Fruit fly (Drosophila melanogaster) whole organism, embryonic: ENCODE data around the gene pnr.

ENCODE experiments used
- ATbp ChIP-seq: fragments of 200-800 bp; sonication (Bioruptor generic); optimal IDR thresholded peaks from 2 replicates; lab custom pipeline; 2017; ENCODE audit warnings: missing biosample characterization, mild to moderate bottlenecking, missing genetic modification characterization, missing genetic modification reagents
- CG10147 ChIP-seq: fragments of 200-800 bp; sonication (Bioruptor generic); optimal IDR thresholded peaks from 2 replicates; lab custom pipeline; 2019; ENCODE audit warnings: missing biosample characterization, mild to moderate bottlenecking, missing genetic modification characterization, moderate library complexity
- CG10267 ChIP-seq: fragments of 200-800 bp; sonication (Bioruptor generic); optimal IDR thresholded peaks from 2 replicates; lab custom pipeline; 2018; ENCODE audit warnings: missing biosample characterization, mild to moderate bottlenecking, missing genetic modification characterization, moderate library complexity
- CG10979 ChIP-seq: fragments of 200-800 bp; sonication (Bioruptor generic); optimal IDR thresholded peaks from 2 replicates; lab custom pipeline; 2018; ENCODE audit warnings: missing biosample characterization, mild to moderate bottlenecking, missing genetic modification characterization, moderate library complexity
- CG12391 ChIP-seq: fragments of 200-800 bp; sonication (Bioruptor generic); optimal IDR thresholded peaks from 3 replicates; lab custom pipeline; 2018; ENCODE audit warnings: missing biosample characterization, mild to moderate bottlenecking, missing genetic modification characterization, moderate library complexity
- CG14710 ChIP-seq: fragments of 200-800 bp; sonication (Bioruptor generic); optimal IDR thresholded peaks from 3 replicates; lab custom pipeline; 2019; ENCODE audit warnings: missing biosample characterization, mild to moderate bottlenecking, missing genetic modification characterization, moderate library complexity
- CG14860 ChIP-seq: fragments of 200-800 bp; sonication (Bioruptor generic); IDR thresholded peaks from 3 replicates; pipeline ENCODE4 v1.3.6; 2022; ENCODE audit warnings: missing biosample characterization, missing genetic modification characterization; ENCODE audit not compliant: partially characterized antibody
- CG15601 ChIP-seq: fragments of 200-800 bp; sonication (Bioruptor generic); optimal IDR thresholded peaks from 3 replicates; lab custom pipeline; 2019; ENCODE audit warnings: missing biosample characterization, mild to moderate bottlenecking, missing genetic modification characterization, moderate library complexity
- CG17361 ChIP-seq: fragments of 200-800 bp; sonication (Bioruptor generic); IDR thresholded peaks from 3 replicates; pipeline ENCODE4 v1.3.6; 2022; ENCODE audit warnings: missing biosample characterization, missing genetic modification characterization
- CG2116 ChIP-seq: fragments of 200-800 bp; sonication (Bioruptor generic); optimal IDR thresholded peaks from 3 replicates; lab custom pipeline; 2018; ENCODE audit warnings: missing biosample characterization, mild to moderate bottlenecking, missing genetic modification characterization
- CG2202 ChIP-seq: fragments of 200-800 bp; sonication (Bioruptor generic); optimal IDR thresholded peaks from 2 replicates; lab custom pipeline; 2018; ENCODE audit warnings: missing biosample characterization, mild to moderate bottlenecking, missing genetic modification characterization
- CG2678 ChIP-seq: fragments of 200-800 bp; sonication (Bioruptor generic); optimal IDR thresholded peaks from 3 replicates; lab custom pipeline; 2019; ENCODE audit warnings: missing biosample characterization, mild to moderate bottlenecking, missing genetic modification characterization, moderate library complexity
- CG31388 ChIP-seq: fragments of 200-800 bp; sonication (Bioruptor generic); optimal IDR thresholded peaks from 2 replicates; lab custom pipeline; 2016; ENCODE audit warnings: missing biosample characterization, missing genetic modification characterization
- CG31441 ChIP-seq: fragments of 200-800 bp; sonication (Bioruptor generic); IDR thresholded peaks from 2 replicates; pipeline ENCODE4 v1.3.6; 2022; ENCODE audit warnings: missing biosample characterization, missing genetic modification characterization
- CG34376 ChIP-seq: fragments of 200-800 bp; sonication (Bioruptor generic); optimal IDR thresholded peaks from 2 replicates; lab custom pipeline; 2018; ENCODE audit warnings: missing biosample characterization, mild to moderate bottlenecking, missing genetic modification characterization
- CG6254 ChIP-seq: fragments of 200-800 bp; sonication (Bioruptor generic); optimal IDR thresholded peaks from 3 replicates; lab custom pipeline; 2017; ENCODE audit warnings: mild to moderate bottlenecking, missing biosample characterization, missing genetic modification reagents, missing genetic modification characterization
- CoRest ChIP-seq: fragments of 200-800 bp; sonication (Bioruptor generic); optimal IDR thresholded peaks from 3 replicates; lab custom pipeline; 2018; ENCODE audit warnings: missing biosample characterization, mild to moderate bottlenecking, missing genetic modification characterization, moderate library complexity
- CrebB ChIP-seq: fragments of 200-800 bp; sonication (Bioruptor generic); optimal IDR thresholded peaks from 3 replicates; lab custom pipeline; 2018; ENCODE audit warnings: missing biosample characterization, mild to moderate bottlenecking, missing genetic modification characterization
- E2f2 ChIP-seq: fragments of 200-800 bp; sonication (Bioruptor generic); IDR thresholded peaks from 2 replicates; pipeline ENCODE4 v1.3.6; 2022; ENCODE audit warnings: missing biosample characterization, missing genetic modification characterization
- Fer3 ChIP-seq: fragments of 200-800 bp; sonication (Bioruptor generic); optimal IDR thresholded peaks from 2 replicates; lab custom pipeline; 2018; ENCODE audit warnings: missing biosample characterization, mild to moderate bottlenecking, missing genetic modification characterization, moderate library complexity
- Hsf ChIP-seq: fragments of 200-800 bp; sonication (Bioruptor generic); optimal IDR thresholded peaks from 3 replicates; lab custom pipeline; 2016; ENCODE audit warnings: missing biosample characterization, missing genetic modification characterization
- MTF-1 ChIP-seq: fragments of 200-800 bp; sonication (Bioruptor generic); optimal IDR thresholded peaks from 2 replicates; lab custom pipeline; 2018; ENCODE audit warnings: missing biosample characterization, mild to moderate bottlenecking, missing genetic modification characterization, borderline replicate concordance
- Mes4 ChIP-seq: fragments of 200-800 bp; sonication (Bioruptor generic); optimal IDR thresholded peaks from 2 replicates; lab custom pipeline; 2016; ENCODE audit warnings: missing biosample characterization, missing genetic modification characterization
- Nf-YB ChIP-seq: fragments of 200-800 bp; sonication (Bioruptor generic); optimal IDR thresholded peaks from 3 replicates; lab custom pipeline; 2019; ENCODE audit warnings: missing biosample characterization, mild to moderate bottlenecking, missing genetic modification characterization, moderate library complexity
- Sry-β ChIP-seq: fragments of 200-800 bp; sonication (Bioruptor generic); optimal IDR thresholded peaks from 2 replicates; lab custom pipeline; 2018; ENCODE audit warnings: missing biosample characterization, mild to moderate bottlenecking, missing genetic modification characterization, moderate library complexity
- TFAM ChIP-seq: fragments of 200-800 bp; sonication (Bioruptor generic); optimal IDR thresholded peaks from 2 replicates; lab custom pipeline; 2017; ENCODE audit warnings: missing biosample characterization, missing genetic modification characterization, inconsistent platforms
- ci ChIP-seq: fragments of 200-800 bp; sonication (Bioruptor generic); IDR thresholded peaks from 3 replicates; pipeline ENCODE4 v1.3.6; 2022; ENCODE audit warnings: missing biosample characterization, missing genetic modification characterization
- fru ChIP-seq: fragments of >200 bp; optimal IDR thresholded peaks from 2 replicates; lab custom pipeline; 2017
- gce ChIP-seq: fragments of 200-800 bp; sonication (Bioruptor generic); IDR thresholded peaks from 3 replicates; pipeline ENCODE4 v1.3.6; 2022; ENCODE audit warnings: missing biosample characterization, missing genetic modification characterization
- grau ChIP-seq: fragments of 200-800 bp; optimal IDR thresholded peaks from 3 replicates; lab custom pipeline; 2019; ENCODE audit warnings: missing biosample characterization, mild to moderate bottlenecking, missing genetic modification characterization, moderate library complexity
- kni ChIP-seq: fragments of 200-800 bp; sonication (Bioruptor generic); optimal IDR thresholded peaks from 3 replicates; lab custom pipeline; 2017; ENCODE audit warnings: mild to moderate bottlenecking, missing biosample characterization, missing genetic modification reagents, missing genetic modification characterization
- lab ChIP-seq: fragments of 200-800 bp; sonication (Bioruptor generic); optimal IDR thresholded peaks from 3 replicates; lab custom pipeline; 2017; ENCODE audit warnings: missing biosample characterization, missing genetic modification characterization, mild to moderate bottlenecking, moderate library complexity, missing genetic modification reagents
- lmd ChIP-seq: fragments of 200-800 bp; sonication (Bioruptor generic); IDR thresholded peaks from 2 replicates; pipeline ENCODE4 v1.3.6; 2022; ENCODE audit warnings: missing biosample characterization, missing genetic modification characterization
- nerfin-1 ChIP-seq: fragments of 200-800 bp; sonication (Bioruptor generic); optimal IDR thresholded peaks from 3 replicates; lab custom pipeline; 2019; ENCODE audit warnings: missing biosample characterization, mild to moderate bottlenecking, missing genetic modification characterization, moderate library complexity
- odd ChIP-seq: fragments of 200-800 bp; sonication (Bioruptor generic); optimal IDR thresholded peaks from 2 replicates; lab custom pipeline; 2017; ENCODE audit warnings: missing biosample characterization, mild to moderate bottlenecking, missing genetic modification characterization
- otp ChIP-seq: fragments of 200-800 bp; sonication (Bioruptor generic); IDR thresholded peaks from 3 replicates; pipeline ENCODE4, ENCODE4 v1.3.6; 2022; ENCODE audit warnings: missing biosample characterization, missing genetic modification characterization
- phol ChIP-seq: fragments of 200-800 bp; sonication (Bioruptor generic); optimal IDR thresholded peaks from 3 replicates; lab custom pipeline; 2018; ENCODE audit warnings: missing biosample characterization, mild to moderate bottlenecking, missing genetic modification characterization, moderate library complexity
- sc ChIP-seq, 3 experiments: fragments of >200 bp in 2 of 3; fragments of 200-800 bp in 1 of 3; sonication (Bioruptor generic) in 1 of 3; optimal IDR thresholded peaks; 2 replicates in 2 of 3; 3 replicates in 1 of 3; lab custom pipeline; 2017; ENCODE audit warnings: mild to moderate bottlenecking in 1 of 3, missing biosample characterization in 1 of 3, missing genetic modification characterization in 1 of 3, missing genetic modification reagents in 1 of 3
- tap ChIP-seq: fragments of 200-800 bp; optimal IDR thresholded peaks from 3 replicates; lab custom pipeline; 2019; ENCODE audit warnings: missing biosample characterization, mild to moderate bottlenecking, missing genetic modification characterization, moderate library complexity

The pnr gene

dm6 chr3R:15983541-15984229 is 42.2 kb upstream of the pnr start (continued):
- peak; percentile 74 for TF ChIP-seq CG15601 (tag; lab: Kevin White, UChicago)
- peak; percentile 7; the same call in 1 of the 3 replicates for TF ChIP-seq otp (GFP tag; lab: Robert Waterston, UW)
- TF ChIP-seq lmd (GFP tag; lab: Robert Waterston, UW) = no peak
- no peak for TF ChIP-seq sc (optimal IDR thresholded peaks at IDR 0.05; lab: Kevin White, UChicago)
- TF ChIP-seq sc (GFP tag; optimal IDR thresholded peaks at IDR 0.05; lab: Kevin White, UChicago) = peak; percentile 16
- TF ChIP-seq fru (lab: Kevin White, UChicago) = no peak
- peak; percentile 90 for TF ChIP-seq CG34376 (GFP tag; lab: Kevin White, UChicago)
- TF ChIP-seq Hsf = no peak
- peak; percentile 38 for TF ChIP-seq kni
- TF ChIP-seq MTF-1 (GFP tag; lab: Kevin White, UChicago) = peak; percentile 33
- TF ChIP-seq Nf-YB (GFP tag; lab: Kevin White, UChicago) = peak; percentile 48
- TF ChIP-seq lab (GFP tag; lab: Kevin White, UChicago) = peak; percentile 43
- TF ChIP-seq phol = peak; percentile 9
- no peak for TF ChIP-seq CG10147 (GFP tag; lab: Kevin White, UChicago)
- TF ChIP-seq CG6254 = peak; percentile 20
- peak; percentile 11 for TF ChIP-seq Fer3 (tag; lab: Kevin White, UChicago)
- no peak for TF ChIP-seq CG14860 (GFP tag; lab: Robert Waterston, UW)
- peak; percentile 25; the same call in 1 of the 2 replicates for TF ChIP-seq E2f2 (GFP tag; lab: Robert Waterston, UW)
- peak; percentile 24 for TF ChIP-seq grau (tag; lab: Kevin White, UChicago)
- TF ChIP-seq tap (tag; lab: Kevin White, UChicago) = peak; percentile 53
- TF ChIP-seq CG12391 (tag; lab: Kevin White, UChicago) = peak; percentile 52
- peak; percentile 25 for TF ChIP-seq CG2116 (GFP tag; lab: Kevin White, UChicago)
- 0 out of 3 replicates have a peak, but pooled peaks have one; percentile 39 for TF ChIP-seq gce (GFP tag; lab: Robert Waterston, UW)
- TF ChIP-seq TFAM (GFP tag; lab: Kevin White, UChicago) = peak; percentile 30
- TF ChIP-seq CoRest (tag; lab: Kevin White, UChicago) = peak; percentile 43
- peak; percentile 4 for TF ChIP-seq Sry-β (GFP tag; lab: Kevin White, UChicago)
- peak; percentile 47; the same call in 1 of the 3 replicates for TF ChIP-seq ci (GFP tag; lab: Robert Waterston, UW)
- peak; percentile 65 for TF ChIP-seq CG14710 (tag; lab: Kevin White, UChicago)
- TF ChIP-seq nerfin-1 (tag; lab: Kevin White, UChicago) = peak; percentile 24
- TF ChIP-seq CG2202 = peak; percentile 61
- TF ChIP-seq ATbp (GFP tag; lab: Kevin White, UChicago) = peak; percentile 66
- peak; percentile 44 for TF ChIP-seq CG10979 (tag; lab: Kevin White, UChicago)
- peak; percentile 53; the same call in 1 of the 2 replicates for TF ChIP-seq CG31441
- peak; percentile 35 for TF ChIP-seq CG10267 (tag; lab: Kevin White, UChicago)
- peak; percentile 51; the same call in 1 of the 3 replicates for TF ChIP-seq CG17361 (GFP tag; lab: Robert Waterston, UW)
- TF ChIP-seq CrebB = peak; percentile 22
- peak; percentile 55 for TF ChIP-seq CG2678 (tag; lab: Kevin White, UChicago)
- no peak for TF ChIP-seq CG31388
- peak; percentile 9 for TF ChIP-seq odd (GFP tag; lab: Kevin White, UChicago)
- TF ChIP-seq Mes4 (GFP tag; lab: Kevin White, UChicago) = peak; percentile 7
- TF ChIP-seq, all 482 proteins: peak for 114
